Worm (Caenorhabditis elegans) whole organism, L4/young adult: ENCODE data around the gene doxa-1.

Experiments used
- W03F9.2 ChIP-seq: fragments of 150-350 bp; optimal IDR thresholded peaks from 2 replicates; lab custom pipeline; 2014; ENCODE audit warnings: missing biosample characterization, missing genetic modification characterization
- dao-5 ChIP-seq: sonication (generic microtip); optimal IDR thresholded peaks from 2 replicates; lab custom pipeline; 2016; ENCODE audit warnings: missing genotype, missing genetic modification characterization, moderate library complexity, missing compliant biosample characterization
- him-1 ChIP-seq: sonication (generic microtip); optimal IDR thresholded peaks from 2 replicates; lab custom pipeline; 2016; ENCODE audit warnings: missing genotype, missing genetic modification reagents, missing genetic modification characterization, missing compliant biosample characterization

doxa-1 gene

DNA sequence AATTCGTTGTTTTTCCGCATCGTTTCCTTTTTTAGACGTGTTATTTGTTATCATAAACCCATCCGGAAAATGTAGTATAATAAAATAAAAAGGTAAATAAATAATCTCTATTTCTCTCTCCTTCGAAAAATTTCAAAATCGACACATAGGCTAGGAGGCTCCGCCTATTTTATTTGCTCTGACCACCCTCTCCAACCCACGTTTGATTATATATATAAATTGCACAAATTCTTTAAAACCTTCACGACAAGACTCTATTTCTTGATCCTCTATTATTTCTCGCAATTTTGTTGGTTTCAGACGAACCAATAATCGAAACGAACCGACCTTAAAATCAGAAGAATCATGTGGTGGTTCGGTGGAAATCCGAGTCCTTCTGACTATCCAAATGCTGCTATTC lies at the start of gene doxa-1:
Gene doxa-1 (plus strand): TSS at position 301 of the 400 bp plus-strand sequence.
- TF ChIP-seq W03F9.2 (tag; lab: Kevin White, UChicago) (no peak), him-1 (tag; lab: Kevin White, UChicago) (no peak), dao-5 (no peak)

- no peak for TF ChIP-seq him-1 (tag; lab: Kevin White, UChicago)
- TF ChIP-seq W03F9.2 (tag; lab: Kevin White, UChicago): no peak
- no peak for TF ChIP-seq dao-5
Measured at ce11 chrIII:8533900-8534299, 47.0 kb upstream of the doxa-1 start.

- TF ChIP-seq dao-5: no peak
- TF ChIP-seq W03F9.2 (tag; lab: Kevin White, UChicago): no peak
- TF ChIP-seq him-1 (tag; lab: Kevin White, UChicago): no peak
Measured at ce11 chrIII:8534647-8535181, 46.2 kb upstream of the doxa-1 start, which contains the start of gene trp-1. Gene trp-1 (plus strand): TSS chrIII:8535131.

DNA sequence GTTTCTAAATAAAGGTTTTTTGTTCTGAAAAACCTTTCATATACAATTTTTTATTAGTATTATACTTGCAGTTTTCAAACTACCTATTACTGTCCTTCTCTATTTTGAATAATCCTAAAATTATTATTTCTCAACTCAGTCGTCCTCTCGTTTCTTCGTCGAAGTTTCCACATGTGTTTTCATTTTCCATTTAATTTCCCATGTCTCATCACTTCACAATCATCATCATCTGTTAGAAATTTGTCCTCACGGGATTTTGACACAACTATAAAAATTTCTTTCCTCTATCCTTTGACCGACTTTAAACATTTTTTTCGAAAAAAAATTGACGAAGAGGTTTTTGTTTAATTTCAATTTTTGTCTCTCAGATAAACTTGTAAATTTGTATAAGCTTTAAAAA lies 45.5 kb upstream of the doxa-1 start:
- TF ChIP-seq W03F9.2 (tag; lab: Kevin White, UChicago) (no peak), dao-5 (no peak), him-1 (tag; lab: Kevin White, UChicago) (no peak)

ce11 chrIII:8545515-8545914 lies 35.4 kb upstream of the doxa-1 start, which contains the start of gene ZC21.6:
Gene ZC21.6 (minus strand): TSS chrIII:8545615.
- TF ChIP-seq dao-5 (no peak), W03F9.2 (tag; lab: Kevin White, UChicago) (no peak), him-1 (tag; lab: Kevin White, UChicago) (no peak)

- TF ChIP-seq W03F9.2 (tag; lab: Kevin White, UChicago): no peak
- TF ChIP-seq him-1 (tag; lab: Kevin White, UChicago): no peak
- TF ChIP-seq dao-5: no peak
Measured at ce11 chrIII:8551705-8552104, 29.2 kb upstream of the doxa-1 start.

- TF ChIP-seq him-1 (tag; lab: Kevin White, UChicago) (no peak), W03F9.2 (tag; lab: Kevin White, UChicago) (no peak), dao-5 (no peak)
Measured at ce11 chrIII:8552125-8552524, 28.8 kb upstream of the doxa-1 start, which contains the start of gene C02D5.4. Gene C02D5.4 (plus strand): TSS chrIII:8552165.

- TF ChIP-seq dao-5: no peak
- TF ChIP-seq him-1 (tag; lab: Kevin White, UChicago): no peak
- no peak for TF ChIP-seq W03F9.2 (tag; lab: Kevin White, UChicago)
Measured at ce11 chrIII:8554472-8554871, 26.4 kb upstream of the doxa-1 start, which contains the start of gene gsto-2. Gene gsto-2 (plus strand): TSS chrIII:8554772.

- TF ChIP-seq W03F9.2 (tag; lab: Kevin White, UChicago) (no peak), dao-5 (no peak), him-1 (tag; lab: Kevin White, UChicago) (no peak)
Measured at ce11 chrIII:8555682-8556081, 25.2 kb upstream of the doxa-1 start.

DNA sequence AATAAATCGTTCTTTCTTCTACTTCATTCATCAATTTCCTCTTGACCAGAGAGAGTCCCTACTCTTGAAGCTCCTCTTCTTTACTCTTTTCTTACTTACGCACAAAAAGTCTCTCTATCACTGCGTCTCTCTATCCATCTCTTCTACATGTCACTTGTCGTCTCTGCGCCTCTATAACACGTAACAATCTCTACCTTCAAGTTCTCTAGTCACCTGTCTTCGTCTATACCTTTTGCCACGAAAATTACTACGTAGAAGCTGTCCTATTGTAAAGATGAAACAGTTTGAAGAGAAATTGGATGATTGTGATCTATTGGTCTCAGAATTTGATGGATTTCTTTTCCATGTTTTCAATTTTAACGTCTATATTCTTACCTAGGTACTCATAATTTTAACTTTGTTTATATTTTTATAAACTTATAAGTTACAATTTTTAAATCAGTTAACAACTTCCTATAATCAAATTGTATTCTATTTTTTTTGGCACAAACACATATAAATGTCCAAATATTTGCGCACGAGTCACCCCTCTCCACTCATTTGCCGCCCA lies 24.0 kb upstream of the doxa-1 start, which contains the start of gene C02D5.2:
Gene C02D5.2 (plus strand): TSS at position 500 of the 550 bp plus-strand sequence.
- no peak for TF ChIP-seq him-1 (tag; lab: Kevin White, UChicago)
- no peak for TF ChIP-seq dao-5
- TF ChIP-seq W03F9.2 (tag; lab: Kevin White, UChicago): no peak

- TF ChIP-seq dao-5 (no peak), W03F9.2 (tag; lab: Kevin White, UChicago) (no peak), him-1 (tag; lab: Kevin White, UChicago) (no peak)
Measured at ce11 chrIII:8560398-8560797, 20.5 kb upstream of the doxa-1 start.

DNA sequence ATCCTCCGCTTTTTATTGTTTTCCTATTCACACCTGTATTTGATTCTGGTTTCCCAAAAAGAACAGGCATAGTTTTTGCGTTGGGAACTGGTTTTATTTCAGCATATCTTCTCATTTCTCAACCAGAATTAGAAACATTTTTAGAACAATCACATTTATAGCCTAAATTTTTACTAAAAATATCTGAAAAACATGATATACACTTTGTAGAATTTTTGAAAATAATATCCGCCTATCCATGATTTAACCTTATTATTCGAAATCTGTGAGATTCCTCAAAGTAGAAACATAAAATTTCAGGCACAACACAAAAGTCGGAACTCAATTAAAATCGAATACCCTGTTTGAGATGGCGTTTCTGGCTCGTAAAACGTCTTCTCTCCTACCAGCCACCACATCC lies 20.1 kb upstream of the doxa-1 start, which contains the start of gene acdh-6:
Gene acdh-6 (plus strand): TSS at position 301 of the 400 bp plus-strand sequence.
- TF ChIP-seq W03F9.2 (tag; lab: Kevin White, UChicago): no peak
- no peak for TF ChIP-seq dao-5
- TF ChIP-seq him-1 (tag; lab: Kevin White, UChicago): no peak

- TF ChIP-seq W03F9.2 (tag; lab: Kevin White, UChicago): no peak
- no peak for TF ChIP-seq dao-5
- no peak for TF ChIP-seq him-1 (tag; lab: Kevin White, UChicago)
Measured at ce11 chrIII:8564372-8564771, 16.5 kb upstream of the doxa-1 start.

DNA sequence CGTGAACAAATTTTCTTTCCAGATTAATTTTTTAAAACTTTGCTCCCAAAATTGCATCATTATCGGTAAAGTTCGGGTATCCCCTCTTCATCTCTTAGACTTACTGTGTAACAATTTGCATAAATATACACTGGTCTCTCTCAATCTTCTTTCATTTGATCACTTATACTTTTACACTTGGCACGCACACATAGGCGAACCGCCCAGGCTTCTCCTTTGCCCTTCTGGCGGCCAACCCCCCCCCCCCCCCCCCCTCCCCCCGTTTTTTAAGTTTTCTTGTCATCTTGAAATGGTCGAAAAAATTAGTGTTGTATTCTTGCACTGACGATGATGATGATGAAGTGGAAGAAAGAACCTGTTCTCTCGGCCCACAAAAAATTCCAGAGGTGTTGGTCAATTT lies 10.6 kb upstream of the doxa-1 start:
- TF ChIP-seq W03F9.2 (tag; lab: Kevin White, UChicago) (no peak), him-1 (tag; lab: Kevin White, UChicago) (no peak), dao-5 (no peak)
